Fruit fly (Drosophila melanogaster) whole organism, prepupa: ENCODE measurements around the gene IntS11.

Experiments used
- Blimp-1 ChIP-seq: fragments of 200-800 bp; sonication (Bioruptor generic); optimal IDR thresholded peaks from 3 replicates; lab custom pipeline; 2017; ENCODE audit warnings: missing biosample characterization, missing genetic modification characterization, mild to moderate bottlenecking, moderate library complexity, missing genetic modification reagents
- CG10631 ChIP-seq: fragments of 200-800 bp; sonication (Bioruptor generic); optimal IDR thresholded peaks from 2 replicates; lab custom pipeline; 2016; ENCODE audit warnings: missing biosample characterization, missing genetic modification characterization
- CG10669 ChIP-seq: fragments of 200-800 bp; sonication (Bioruptor generic); optimal IDR thresholded peaks from 3 replicates; lab custom pipeline; 2018; ENCODE audit warnings: missing biosample characterization, mild to moderate bottlenecking, missing genetic modification characterization, moderate library complexity
- CG11294 ChIP-seq: fragments of 200-800 bp; sonication (Bioruptor generic); IDR thresholded peaks from 2 replicates; pipeline ENCODE4 v1.3.6; 2022; ENCODE audit warnings: missing biosample characterization, missing genetic modification characterization
- CG1621 ChIP-seq: fragments of 200-800 bp; sonication (Bioruptor generic); optimal IDR thresholded peaks from 3 replicates; lab custom pipeline; 2018; ENCODE audit warnings: missing biosample characterization, mild to moderate bottlenecking, missing genetic modification characterization
- CG16779 ChIP-seq: fragments of 200-800 bp; sonication (Bioruptor generic); optimal IDR thresholded peaks from 3 replicates; lab custom pipeline; 2017; ENCODE audit warnings: missing biosample characterization, mild to moderate bottlenecking, missing genetic modification characterization
- CG3032 ChIP-seq: fragments of 200-800 bp; optimal IDR thresholded peaks from 2 replicates; lab custom pipeline; 2019; ENCODE audit warnings: missing biosample characterization, mild to moderate bottlenecking, missing genetic modification characterization, moderate library complexity
- CG31627 ChIP-seq: fragments of 200-800 bp; sonication (Bioruptor generic); optimal IDR thresholded peaks from 3 replicates; lab custom pipeline; 2016; ENCODE audit warnings: missing biosample characterization, missing genetic modification characterization
- CG32006 ChIP-seq: fragments of 200-800 bp; sonication (Bioruptor generic); optimal IDR thresholded peaks from 3 replicates; lab custom pipeline; 2017; ENCODE audit warnings: missing biosample characterization, mild to moderate bottlenecking, missing genetic modification characterization
- CG34406 ChIP-seq: fragments of 200-800 bp; sonication (Bioruptor generic); optimal IDR thresholded peaks from 3 replicates; lab custom pipeline; 2016; ENCODE audit warnings: missing biosample characterization, missing genetic modification characterization
- CG3919 ChIP-seq: fragments of 200-800 bp; sonication (Bioruptor generic); optimal IDR thresholded peaks from 3 replicates; lab custom pipeline; 2016; ENCODE audit warnings: missing biosample characterization, missing genetic modification characterization
- CG4318 ChIP-seq: fragments of 200-800 bp; sonication (Bioruptor generic); optimal IDR thresholded peaks from 3 replicates; lab custom pipeline; 2017; ENCODE audit warnings: missing biosample characterization, mild to moderate bottlenecking, missing genetic modification characterization
- CG6163 ChIP-seq: fragments of 200-800 bp; sonication (Bioruptor generic); IDR thresholded peaks from 3 replicates; pipeline ENCODE4 v1.3.6; 2022; ENCODE audit warnings: missing biosample characterization, missing genetic modification characterization
- CG6276 ChIP-seq: fragments of 200-800 bp; sonication (Bioruptor generic); optimal IDR thresholded peaks from 2 replicates; lab custom pipeline; 2017; ENCODE audit warnings: missing biosample characterization, mild to moderate bottlenecking, missing genetic modification characterization
- CG6792 ChIP-seq: fragments of 200-800 bp; sonication (Bioruptor generic); optimal IDR thresholded peaks from 3 replicates; lab custom pipeline; 2016; ENCODE audit warnings: missing biosample characterization, missing genetic modification characterization
- CG6808 ChIP-seq: fragments of 200-800 bp; sonication (Bioruptor generic); optimal IDR thresholded peaks from 3 replicates; lab custom pipeline; 2017; ENCODE audit warnings: missing biosample characterization, missing genetic modification characterization, mild to moderate bottlenecking, moderate library complexity, missing genetic modification reagents
- CG6854 ChIP-seq: fragments of 200-800 bp; sonication (Bioruptor generic); optimal IDR thresholded peaks from 2 replicates; lab custom pipeline; 2017; ENCODE audit warnings: missing biosample characterization, mild to moderate bottlenecking, missing genetic modification characterization
- CG7368 ChIP-seq: fragments of 200-800 bp; sonication (Bioruptor generic); optimal IDR thresholded peaks from 3 replicates; lab custom pipeline; 2016; ENCODE audit warnings: missing biosample characterization, missing genetic modification characterization
- CG8119 ChIP-seq: fragments of 200-800 bp; sonication (Bioruptor generic); IDR thresholded peaks from 3 replicates; pipeline ENCODE4 v1.3.6; 2022; ENCODE audit warnings: missing biosample characterization, missing genetic modification characterization
- CG8319 ChIP-seq: fragments of 200-800 bp; sonication (Bioruptor generic); optimal IDR thresholded peaks from 3 replicates; lab custom pipeline; 2016; ENCODE audit warnings: missing biosample characterization, missing genetic modification characterization
- CG8632 ChIP-seq: fragments of 200-800 bp; sonication (Bioruptor generic); optimal IDR thresholded peaks from 3 replicates; lab custom pipeline; 2016; ENCODE audit warnings: missing biosample characterization, missing genetic modification characterization
- Eip75B ChIP-seq: fragments of 200-800 bp; sonication (Bioruptor generic); optimal IDR thresholded peaks from 3 replicates; lab custom pipeline; 2016; ENCODE audit warnings: missing biosample characterization, missing genetic modification characterization
- Eip78C ChIP-seq: fragments of 200-800 bp; sonication (Bioruptor generic); peaks from one replicate; lab custom pipeline; 2016; ENCODE audit warnings: missing biosample characterization, missing genetic modification characterization
- Ets21C ChIP-seq: fragments of 200-800 bp; sonication (Bioruptor generic); optimal IDR thresholded peaks from 3 replicates; lab custom pipeline; 2016; ENCODE audit warnings: missing biosample characterization, missing genetic modification characterization
- Ets96B ChIP-seq: fragments of 200-800 bp; optimal IDR thresholded peaks from 2 replicates; lab custom pipeline; 2019; ENCODE audit warnings: missing biosample characterization, mild to moderate bottlenecking, missing genetic modification characterization, moderate library complexity
- Gug ChIP-seq: fragments of 200-800 bp; sonication (Bioruptor generic); IDR thresholded peaks from 2 replicates; pipeline ENCODE4 v1.3.6; 2022; ENCODE audit warnings: missing biosample characterization, missing genetic modification characterization
- Hr38 ChIP-seq: sonication (Bioruptor generic); optimal IDR thresholded peaks from 2 replicates; lab custom pipeline; 2016; ENCODE audit warnings: missing biosample characterization, missing genetic modification characterization
- Hr39 ChIP-seq: fragments of 200-800 bp; sonication (Bioruptor generic); optimal IDR thresholded peaks from 2 replicates; lab custom pipeline; 2016; ENCODE audit warnings: missing biosample characterization, missing genetic modification characterization
- Hr4 ChIP-seq: fragments of 200-800 bp; sonication (Bioruptor generic); optimal IDR thresholded peaks from 3 replicates; lab custom pipeline; 2016; ENCODE audit warnings: missing biosample characterization, missing genetic modification characterization
- Met ChIP-seq: fragments of 200-800 bp; sonication (Bioruptor generic); optimal IDR thresholded peaks from 3 replicates; lab custom pipeline; 2016; ENCODE audit warnings: missing biosample characterization, missing genetic modification characterization
- Smox ChIP-seq: fragments of 200-800 bp; sonication (Bioruptor generic); optimal IDR thresholded peaks from 3 replicates; lab custom pipeline; 2016; ENCODE audit warnings: missing biosample characterization, missing genetic modification characterization
- Sox102F ChIP-seq: fragments of 200-800 bp; sonication (Bioruptor generic); optimal IDR thresholded peaks from 2 replicates; lab custom pipeline; 2016; ENCODE audit warnings: missing biosample characterization, mild to moderate bottlenecking, missing genetic modification characterization
- Sox14 ChIP-seq: fragments of 200-800 bp; sonication (Bioruptor generic); optimal IDR thresholded peaks from 3 replicates; lab custom pipeline; 2016; ENCODE audit warnings: missing biosample characterization, missing genetic modification characterization
- Sox15 ChIP-seq: fragments of 200-800 bp; sonication (Bioruptor generic); optimal IDR thresholded peaks from 3 replicates; lab custom pipeline; 2016; ENCODE audit warnings: missing biosample characterization, missing genetic modification characterization
- achi ChIP-seq: fragments of 200-800 bp; sonication (Bioruptor generic); optimal IDR thresholded peaks from 3 replicates; lab custom pipeline; 2016; ENCODE audit warnings: missing biosample characterization, missing genetic modification characterization
- acj6 ChIP-seq: fragments of 200-800 bp; sonication (Bioruptor generic); optimal IDR thresholded peaks from 3 replicates; lab custom pipeline; 2016; ENCODE audit warnings: missing biosample characterization, missing genetic modification characterization
- cyc ChIP-seq: fragments of 200-800 bp; sonication (Bioruptor generic); optimal IDR thresholded peaks from 3 replicates; lab custom pipeline; 2016; ENCODE audit warnings: missing biosample characterization, missing genetic modification characterization
- dac ChIP-seq: fragments of 200-800 bp; sonication (Bioruptor generic); optimal IDR thresholded peaks from 2 replicates; lab custom pipeline; 2017; ENCODE audit warnings: missing biosample characterization, mild to moderate bottlenecking, missing genetic modification characterization
- dsx ChIP-seq: fragments of 200-800 bp; optimal IDR thresholded peaks from 3 replicates; lab custom pipeline; 2019; ENCODE audit warnings: missing biosample characterization, mild to moderate bottlenecking, missing genetic modification characterization, moderate library complexity; ENCODE audit not compliant: poor library complexity, severe bottlenecking
- eg ChIP-seq: fragments of 200-800 bp; sonication (Bioruptor generic); IDR thresholded peaks from 3 replicates; pipeline ENCODE4 v1.3.6; 2022; ENCODE audit warnings: missing biosample characterization, missing genetic modification characterization
- esn ChIP-seq: fragments of 200-800 bp; sonication (Bioruptor generic); optimal IDR thresholded peaks from 2 replicates; lab custom pipeline; 2016; ENCODE audit warnings: missing biosample characterization, mild to moderate bottlenecking, missing genetic modification characterization, moderate library complexity
- fd59A ChIP-seq: fragments of 200-800 bp; sonication (Bioruptor generic); optimal IDR thresholded peaks from 2 replicates; lab custom pipeline; 2017; ENCODE audit warnings: missing biosample characterization, mild to moderate bottlenecking, missing genetic modification characterization, missing genetic modification reagents
- fd85E ChIP-seq: fragments of 200-800 bp; sonication (Bioruptor generic); optimal IDR thresholded peaks from 3 replicates; lab custom pipeline; 2016; ENCODE audit warnings: missing biosample characterization, missing genetic modification characterization
- fkh ChIP-seq: fragments of 200-800 bp; sonication (Bioruptor generic); optimal IDR thresholded peaks from 3 replicates; lab custom pipeline; 2017; ENCODE audit warnings: missing biosample characterization, mild to moderate bottlenecking, missing genetic modification characterization, moderate library complexity
- lz ChIP-seq: fragments of 200-800 bp; sonication (Bioruptor generic); optimal IDR thresholded peaks from 3 replicates; lab custom pipeline; 2016; ENCODE audit warnings: missing biosample characterization, missing genetic modification characterization
- net ChIP-seq: fragments of 200-800 bp; sonication (Bioruptor generic); optimal IDR thresholded peaks from 3 replicates; lab custom pipeline; 2016; ENCODE audit warnings: missing biosample characterization, missing genetic modification characterization
- pdm3 ChIP-seq: fragments of 200-800 bp; sonication (Bioruptor generic); optimal IDR thresholded peaks from 3 replicates; lab custom pipeline; 2016; ENCODE audit warnings: missing biosample characterization, missing genetic modification characterization
- spab ChIP-seq: fragments of 200-800 bp; sonication (Bioruptor generic); optimal IDR thresholded peaks from 2 replicates; lab custom pipeline; 2017; ENCODE audit warnings: missing biosample characterization, mild to moderate bottlenecking, missing genetic modification characterization, missing genetic modification reagents
- ss ChIP-seq, 2 experiments: fragments of 200-800 bp; sonication (Bioruptor generic); optimal IDR thresholded peaks; 2 replicates in 1 of 2; 3 replicates in 1 of 2; lab custom pipeline; 2017 to 2018; ENCODE audit warnings: mild to moderate bottlenecking in 2 of 2, missing biosample characterization in 2 of 2, missing genetic modification characterization in 2 of 2, moderate library complexity in 1 of 2
- svp ChIP-seq: fragments of 200-800 bp; sonication (Bioruptor generic); peaks from one replicate; lab custom pipeline; 2016; ENCODE audit warnings: missing biosample characterization, missing genetic modification characterization
- topi ChIP-seq: fragments of 200-800 bp; sonication (Bioruptor generic); optimal IDR thresholded peaks from 3 replicates; lab custom pipeline; 2016; ENCODE audit warnings: missing biosample characterization, missing genetic modification characterization
- vri ChIP-seq: fragments of 200-800 bp; sonication (Bioruptor generic); optimal IDR thresholded peaks from 3 replicates; lab custom pipeline; 2016; ENCODE audit warnings: missing biosample characterization, mild to moderate bottlenecking, missing genetic modification characterization

Gene IntS11

dm6 chr3R:29748591-29749303, 3.6 kb downstream of the IntS11 start, which contains the start of the genes ATPsyngamma and yata:
ATPsyngamma (minus strand) TSS chr3R:29749163.
yata (plus strand) TSS chr3R:29749219.
- TF ChIP-seq esn (GFP tag; lab: Kevin White, UChicago) (peak; percentile 43), CG8319 (GFP tag; lab: Kevin White, UChicago) (no peak), Ets96B (peak; percentile 14), CG10631 (GFP tag; lab: Kevin White, UChicago) (no peak), CG6163 (GFP tag; lab: Robert Waterston, UW) (no peak), pdm3 (no peak), Smox (GFP tag; lab: Kevin White, UChicago) (no peak), CG6792 (GFP tag; lab: Kevin White, UChicago) (no peak), fd85E (GFP tag; lab: Kevin White, UChicago) (no peak), CG11294 (no peak), topi (GFP tag; lab: Kevin White, UChicago) (no peak), fkh (GFP tag; lab: Kevin White, UChicago) (no peak), CG4318 (GFP tag; lab: Kevin White, UChicago) (no peak), CG16779 (tag; lab: Kevin White, UChicago) (no peak), Sox15 (GFP tag; lab: Kevin White, UChicago) (no peak), Sox14 (GFP tag; lab: Kevin White, UChicago) (no peak), CG8632 (GFP tag; lab: Kevin White, UChicago) (no peak), Eip78C (GFP tag; lab: Kevin White, UChicago) (peak; percentile 5), dac (no peak), Hr39 (GFP tag; lab: Kevin White, UChicago) (no peak), CG31627 (GFP tag; lab: Kevin White, UChicago) (no peak), acj6 (GFP tag; lab: Kevin White, UChicago) (no peak), svp (peak; percentile 96), Met (GFP tag; lab: Kevin White, UChicago) (no peak), CG34406 (peak; percentile 41), CG8119 (no peak), dsx (GFP tag; lab: Kevin White, UChicago) (no peak), CG32006 (GFP tag; lab: Kevin White, UChicago) (no peak), CG1621 (tag; lab: Kevin White, UChicago) (no peak), fd59A (GFP tag; lab: Kevin White, UChicago) (no peak), ss (GFP tag; optimal IDR thresholded peaks at IDR 0.05; lab: Kevin White, UChicago) (no peak), CG10669 (no peak), CG6854 (GFP tag; lab: Kevin White, UChicago) (peak; percentile 24), Gug (no peak), Hr4 (GFP tag; lab: Kevin White, UChicago) (no peak), Ets21C (GFP tag; lab: Kevin White, UChicago) (no peak), cyc (GFP tag; lab: Kevin White, UChicago) (no peak), Sox102F (no peak), eg (0 out of 3 replicates have a peak, but pooled peaks have one; percentile 19), net (GFP tag; lab: Kevin White, UChicago) (no peak), vri (peak; percentile 98), lz (no peak), Hr38 (GFP tag; lab: Kevin White, UChicago) (no peak), Eip75B (GFP tag; lab: Kevin White, UChicago) (no peak), CG6808 (no peak), Blimp-1 (no peak), CG3032 (tag; lab: Kevin White, UChicago) (peak; percentile 36), CG6276 (GFP tag; lab: Kevin White, UChicago) (no peak), spab (GFP tag; lab: Kevin White, UChicago) (no peak), CG3919 (GFP tag; lab: Kevin White, UChicago) (no peak), CG7368 (GFP tag; lab: Kevin White, UChicago) (no peak), achi (GFP tag; lab: Kevin White, UChicago) (no peak)
